Fruit fly (Drosophila melanogaster) whole organism: ENCODE data around the gene CG14439.

ENCODE experiments used
- CG8478 ChIP-seq: fragments of >200 bp; optimal IDR thresholded peaks from 2 replicates; lab custom pipeline; 2018; ENCODE audit warnings: inconsistent platforms
- Dll ChIP-seq: fragments of >200 bp; optimal IDR thresholded peaks from 2 replicates; lab custom pipeline; 2017
- EcR ChIP-seq, 2 experiments: fragments of >200 bp; optimal IDR thresholded peaks; 2 replicates each; lab custom pipeline; 2017; ENCODE audit warnings: missing biosample characterization in 2 of 2, missing genetic modification characterization in 2 of 2, missing genetic modification reagents in 2 of 2
- pan ChIP-seq: fragments of >200 bp; optimal IDR thresholded peaks from 2 replicates; lab custom pipeline; 2017
- psq ChIP-seq: fragments of >200 bp; optimal IDR thresholded peaks from 2 replicates; lab custom pipeline; 2017
- usp ChIP-seq: fragments of >200 bp; optimal IDR thresholded peaks from 2 replicates; lab custom pipeline; 2017; ENCODE audit warnings: missing biosample characterization, missing genetic modification characterization, mixed read lengths

The CG14439 gene

dm6 chrX:6747244-6747643, at the start of gene CG14439:
CG14439 (plus strand) TSS chrX:6747544.
- TF ChIP-seq pan (no peak), Dll (lab: Kevin White, UChicago) (no peak), usp (GFP tag; lab: Kevin White, UChicago) (no peak), EcR (GFP tag; optimal IDR thresholded peaks at IDR 0.05; lab: Kevin White, UChicago) (no peak), psq (no peak), CG8478 (no peak)

dm6 chrX:6698248-6698812, 49.0 kb upstream of the CG14439 start, which contains the start of gene CG14440:
CG14440 (minus strand) TSS chrX:6698567.
- TF ChIP-seq Dll (lab: Kevin White, UChicago) (no peak), EcR (GFP tag; optimal IDR thresholded peaks at IDR 0.05; lab: Kevin White, UChicago) (no peak)

- TF ChIP-seq pan: no peak
- no peak for TF ChIP-seq Dll (lab: Kevin White, UChicago)
- no peak for TF ChIP-seq CG8478
- TF ChIP-seq psq: no peak
- no peak for TF ChIP-seq usp (GFP tag; lab: Kevin White, UChicago)
- TF ChIP-seq EcR (GFP tag; optimal IDR thresholded peaks at IDR 0.05; lab: Kevin White, UChicago): no peak
Observed at dm6 chrX:6699255-6699885, 48.0 kb upstream of the CG14439 start, which contains the start of gene CG14441. CG14441 (plus strand) TSS chrX:6699508.

dm6 chrX:6700263-6700989, 46.9 kb upstream of the CG14439 start:
- TF ChIP-seq EcR (GFP tag; optimal IDR thresholded peaks at IDR 0.05; lab: Kevin White, UChicago) (no peak), psq (no peak)

dm6 chrX:6700990-6701530, 46.3 kb upstream of the CG14439 start:
- no peak for TF ChIP-seq CG8478
- TF ChIP-seq psq: no peak
- no peak for TF ChIP-seq usp (GFP tag; lab: Kevin White, UChicago)
- no peak for TF ChIP-seq Dll (lab: Kevin White, UChicago)
- no peak for TF ChIP-seq EcR (GFP tag; optimal IDR thresholded peaks at IDR 0.05; lab: Kevin White, UChicago)
- no peak for TF ChIP-seq pan

- no peak for TF ChIP-seq CG8478
- TF ChIP-seq psq: no peak
- no peak for TF ChIP-seq Dll (lab: Kevin White, UChicago)
- TF ChIP-seq usp (GFP tag; lab: Kevin White, UChicago): no peak
- no peak for TF ChIP-seq EcR (GFP tag; optimal IDR thresholded peaks at IDR 0.05; lab: Kevin White, UChicago)
- TF ChIP-seq pan: no peak
Observed at dm6 chrX:6702028-6702433, 45.3 kb upstream of the CG14439 start.

dm6 chrX:6702591-6702990, 44.8 kb upstream of the CG14439 start:
- TF ChIP-seq Dll (lab: Kevin White, UChicago) (no peak), CG8478 (no peak), pan (no peak), psq (no peak), EcR (GFP tag; optimal IDR thresholded peaks at IDR 0.05; lab: Kevin White, UChicago) (no peak), usp (GFP tag; lab: Kevin White, UChicago) (no peak)

- TF ChIP-seq psq: no peak
Observed at dm6 chrX:6703237-6703636, 44.1 kb upstream of the CG14439 start.

dm6 chrX:6703957-6704356, 43.4 kb upstream of the CG14439 start:
- TF ChIP-seq pan: no peak
- TF ChIP-seq CG8478: no peak
- no peak for TF ChIP-seq EcR (GFP tag; optimal IDR thresholded peaks at IDR 0.05; lab: Kevin White, UChicago)
- TF ChIP-seq psq: no peak
- TF ChIP-seq Dll (lab: Kevin White, UChicago): no peak
- TF ChIP-seq usp (GFP tag; lab: Kevin White, UChicago): no peak

- no peak for TF ChIP-seq psq
- TF ChIP-seq CG8478: no peak
- TF ChIP-seq pan: no peak
- no peak for TF ChIP-seq Dll (lab: Kevin White, UChicago)
- no peak for TF ChIP-seq usp (GFP tag; lab: Kevin White, UChicago)
- TF ChIP-seq EcR (GFP tag; optimal IDR thresholded peaks at IDR 0.05; lab: Kevin White, UChicago): no peak
Observed at dm6 chrX:6705059-6705802, 42.1 kb upstream of the CG14439 start.

- no peak for TF ChIP-seq usp (GFP tag; lab: Kevin White, UChicago)
- peak in 1 of 2 experiments; percentile 9 for TF ChIP-seq EcR (GFP tag; optimal IDR thresholded peaks at IDR 0.05; lab: Kevin White, UChicago)
Observed at dm6 chrX:6705890-6706289, 41.5 kb upstream of the CG14439 start.

dm6 chrX:6706570-6707306, 40.6 kb upstream of the CG14439 start:
- peak in 1 of 2 experiments; percentile 59 for TF ChIP-seq EcR (GFP tag; optimal IDR thresholded peaks at IDR 0.05; lab: Kevin White, UChicago)
- no peak for TF ChIP-seq Dll (lab: Kevin White, UChicago)
